Worm (Caenorhabditis elegans) whole organism, L3 larva: ENCODE data around the gene str-129.

Source experiments
- ZK546.5 ChIP-seq: sonication (generic microtip); optimal IDR thresholded peaks from 2 replicates; lab custom pipeline; 2017; ENCODE audit warnings: missing biosample characterization, missing genetic modification characterization
- unc-62 ChIP-seq: fragments of 150-350 bp; sonication (generic microtip); optimal IDR thresholded peaks from 4 replicates; lab custom pipeline; 2014; ENCODE audit warnings: missing biosample characterization, missing genetic modification reagents, missing genetic modification characterization

DNA sequence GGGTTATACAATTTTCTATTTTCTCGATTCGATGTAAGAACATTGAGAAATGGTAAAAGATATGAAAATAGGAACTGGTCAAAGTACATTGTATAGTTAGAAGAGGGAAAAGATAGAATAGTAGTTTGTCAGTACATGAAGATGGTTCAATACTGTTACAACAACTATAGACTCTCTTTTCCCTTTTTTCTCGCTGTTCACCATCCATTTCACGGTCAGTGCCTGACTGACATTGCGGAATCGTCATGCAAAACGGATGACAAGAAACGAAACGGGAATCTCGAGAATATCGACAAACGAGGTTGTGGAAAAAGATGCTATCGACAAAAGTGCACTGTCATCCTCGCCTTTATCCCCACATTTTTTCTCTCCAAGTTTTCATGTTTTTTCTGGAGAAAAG is 48.6 kb downstream of the str-129 start:
- TF ChIP-seq unc-62 (GFP tag; lab: Kevin White, UChicago): no peak
- no peak for TF ChIP-seq ZK546.5 (tag; lab: Kevin White, UChicago)
